Fruit fly (Drosophila melanogaster) whole organism, embryonic: ENCODE data around the gene CG13894.

Experiments
- Ada2b ChIP-seq: fragments of 200-800 bp; sonication (Bioruptor generic); IDR thresholded peaks from 2 replicates; pipeline ENCODE4 v1.3.6; 2022; ENCODE audit warnings: missing biosample characterization, missing genetic modification characterization
- B-H1 ChIP-seq: fragments of 200-800 bp; sonication (Bioruptor generic); IDR thresholded peaks from 3 replicates; pipeline ENCODE4 v1.3.6; 2022; ENCODE audit warnings: missing biosample characterization, missing genetic modification characterization
- Blimp-1 ChIP-seq: fragments of 200-800 bp; sonication (Bioruptor generic); optimal IDR thresholded peaks from 3 replicates; lab custom pipeline; 2018; ENCODE audit warnings: missing biosample characterization, missing genetic modification characterization, mild to moderate bottlenecking, moderate library complexity, missing genetic modification reagents
- BtbVII ChIP-seq: fragments of 200-800 bp; sonication (Bioruptor generic); optimal IDR thresholded peaks from 3 replicates; lab custom pipeline; 2017; ENCODE audit warnings: missing biosample characterization, mild to moderate bottlenecking, missing genetic modification characterization
- C15 ChIP-seq: fragments of 200-800 bp; sonication (Bioruptor generic); IDR thresholded peaks from 3 replicates; pipeline ENCODE4 v1.3.6; 2022; ENCODE audit warnings: missing biosample characterization, missing genetic modification characterization
- CG10274 ChIP-seq: fragments of 200-800 bp; sonication (Bioruptor generic); optimal IDR thresholded peaks from 3 replicates; lab custom pipeline; 2017; ENCODE audit warnings: missing biosample characterization, mild to moderate bottlenecking, missing genetic modification characterization
- CG12071 ChIP-seq: fragments of 200-800 bp; sonication (Bioruptor generic); optimal IDR thresholded peaks from 3 replicates; lab custom pipeline; 2018; ENCODE audit warnings: missing biosample characterization, mild to moderate bottlenecking, missing genetic modification characterization
- CG15479 ChIP-seq: fragments of 200-800 bp; sonication (Bioruptor generic); optimal IDR thresholded peaks from 3 replicates; lab custom pipeline; 2019; ENCODE audit warnings: missing biosample characterization, mild to moderate bottlenecking, missing genetic modification characterization, moderate library complexity
- CG1647 ChIP-seq: fragments of 200-800 bp; sonication (Bioruptor generic); optimal IDR thresholded peaks from 3 replicates; lab custom pipeline; 2016; ENCODE audit warnings: missing biosample characterization, missing genetic modification characterization
- CG17385 ChIP-seq: fragments of 200-800 bp; sonication (Bioruptor generic); optimal IDR thresholded peaks from 3 replicates; lab custom pipeline; 2018; ENCODE audit warnings: missing biosample characterization, mild to moderate bottlenecking, missing genetic modification characterization
- CG1792 ChIP-seq: fragments of 200-800 bp; sonication (Bioruptor generic); optimal IDR thresholded peaks from 2 replicates; lab custom pipeline; 2016; ENCODE audit warnings: missing biosample characterization, missing genetic modification characterization
- CG2202 ChIP-seq: fragments of 200-800 bp; sonication (Bioruptor generic); optimal IDR thresholded peaks from 2 replicates; lab custom pipeline; 2018; ENCODE audit warnings: missing biosample characterization, mild to moderate bottlenecking, missing genetic modification characterization
- CG3847 ChIP-seq: fragments of 200-800 bp; sonication (Bioruptor generic); IDR thresholded peaks from 2 replicates; pipeline ENCODE4 v1.3.6; 2022; ENCODE audit warnings: missing biosample characterization, missing genetic modification characterization
- CG42726 ChIP-seq: fragments of 200-800 bp; sonication (Bioruptor generic); IDR thresholded peaks from 2 replicates; pipeline ENCODE4 v1.3.6; 2022; ENCODE audit warnings: missing biosample characterization, missing genetic modification characterization; ENCODE audit not compliant: partially characterized antibody
- CG4328 ChIP-seq: fragments of 200-800 bp; sonication (Bioruptor generic); optimal IDR thresholded peaks from 3 replicates; lab custom pipeline; 2017; ENCODE audit warnings: missing biosample characterization, missing genetic modification reagents, missing genetic modification characterization
- CG4617 ChIP-seq: fragments of 200-800 bp; sonication (Bioruptor generic); optimal IDR thresholded peaks from 3 replicates; lab custom pipeline; 2016; ENCODE audit warnings: missing biosample characterization, missing genetic modification characterization, borderline replicate concordance
- CG4730 ChIP-seq: fragments of 200-800 bp; sonication (Bioruptor generic); IDR thresholded peaks from 2 replicates; pipeline ENCODE4 v1.3.6; 2022; ENCODE audit warnings: missing biosample characterization, missing genetic modification characterization
- CG6175 ChIP-seq: fragments of 200-800 bp; sonication (Bioruptor generic); IDR thresholded peaks from 3 replicates; pipeline ENCODE4 v1.3.6; 2022; ENCODE audit warnings: missing biosample characterization, missing genetic modification characterization
- CG6813 ChIP-seq: fragments of 200-800 bp; sonication (Bioruptor generic); optimal IDR thresholded peaks from 2 replicates; lab custom pipeline; 2017; ENCODE audit warnings: missing biosample characterization, missing genetic modification characterization, mild to moderate bottlenecking, moderate library complexity, missing genetic modification reagents
- CG7271 ChIP-seq: fragments of 200-800 bp; sonication (Bioruptor generic); optimal IDR thresholded peaks from 2 replicates; lab custom pipeline; 2018; ENCODE audit warnings: missing biosample characterization, mild to moderate bottlenecking, missing genetic modification characterization, moderate library complexity
- Dad ChIP-seq: fragments of 200-800 bp; sonication (Bioruptor generic); optimal IDR thresholded peaks from 3 replicates; lab custom pipeline; 2016; ENCODE audit warnings: missing biosample characterization, missing genetic modification characterization
- HmgD ChIP-seq: fragments of 200-800 bp; sonication (Bioruptor generic); optimal IDR thresholded peaks from 3 replicates; lab custom pipeline; 2016; ENCODE audit warnings: missing biosample characterization, missing genetic modification characterization
- Lpt ChIP-seq: fragments of >200 bp; optimal IDR thresholded peaks from 2 replicates; lab custom pipeline; 2018; ENCODE audit warnings: missing biosample characterization, missing genetic modification characterization
- MTF-1 ChIP-seq: fragments of 200-800 bp; sonication (Bioruptor generic); optimal IDR thresholded peaks from 2 replicates; lab custom pipeline; 2018; ENCODE audit warnings: missing biosample characterization, mild to moderate bottlenecking, missing genetic modification characterization, borderline replicate concordance
- NFAT ChIP-seq: fragments of 200-800 bp; sonication (Bioruptor generic); IDR thresholded peaks from 2 replicates; pipeline ENCODE4 v1.3.6; 2022; ENCODE audit warnings: missing biosample characterization, missing genetic modification characterization
- Poxn ChIP-seq: fragments of 200-800 bp; sonication (Bioruptor generic); IDR thresholded peaks from 2 replicates; pipeline ENCODE4 v1.3.6; 2022; ENCODE audit warnings: missing biosample characterization, missing genetic modification characterization
- Ssrp ChIP-seq: fragments of 200-800 bp; sonication (Bioruptor generic); optimal IDR thresholded peaks from 2 replicates; lab custom pipeline; 2018; ENCODE audit warnings: missing biosample characterization, mild to moderate bottlenecking, missing genetic modification characterization, moderate library complexity
- TFAM ChIP-seq: fragments of 200-800 bp; sonication (Bioruptor generic); optimal IDR thresholded peaks from 2 replicates; lab custom pipeline; 2017; ENCODE audit warnings: missing biosample characterization, missing genetic modification characterization, inconsistent platforms
- Usf ChIP-seq: fragments of 200-800 bp; sonication (Bioruptor generic); optimal IDR thresholded peaks from 2 replicates; lab custom pipeline; 2017; ENCODE audit warnings: missing genotype, missing biosample characterization, missing genetic modification characterization
- bbx ChIP-seq: fragments of 200-800 bp; sonication (Bioruptor generic); IDR thresholded peaks from 2 replicates; pipeline ENCODE4 v1.3.6; 2022; ENCODE audit warnings: missing biosample characterization, missing genetic modification characterization; ENCODE audit not compliant: partially characterized antibody
- bcd ChIP-seq: fragments of 200-800 bp; sonication (Bioruptor generic); optimal IDR thresholded peaks from 2 replicates; lab custom pipeline; 2017; ENCODE audit warnings: missing biosample characterization, mild to moderate bottlenecking, missing genetic modification characterization
- bowl ChIP-seq: fragments of 200-800 bp; sonication (Bioruptor generic); IDR thresholded peaks from 2 replicates; pipeline ENCODE4 v1.3.6; 2022; ENCODE audit warnings: missing biosample characterization, missing genetic modification characterization
- br ChIP-seq: fragments of >200 bp; optimal IDR thresholded peaks from 2 replicates; lab custom pipeline; 2017
- cato ChIP-seq: fragments of 200-800 bp; sonication (Bioruptor generic); optimal IDR thresholded peaks from 2 replicates; lab custom pipeline; 2016; ENCODE audit warnings: missing biosample characterization, missing genetic modification characterization, borderline replicate concordance
- crp ChIP-seq, 2 experiments: fragments of 200-800 bp; sonication (Bioruptor generic); optimal IDR thresholded peaks; 2 replicates in 1 of 2; 3 replicates in 1 of 2; lab custom pipeline; 2017; ENCODE audit warnings: missing biosample characterization in 2 of 2, missing genetic modification characterization in 2 of 2, mild to moderate bottlenecking in 1 of 2, moderate library complexity in 1 of 2
- disco-r ChIP-seq: fragments of 200-800 bp; sonication (Bioruptor generic); optimal IDR thresholded peaks from 2 replicates; lab custom pipeline; 2016; ENCODE audit warnings: missing biosample characterization, missing genetic modification characterization
- knrl ChIP-seq: fragments of 200-800 bp; sonication (Bioruptor generic); IDR thresholded peaks from 3 replicates; pipeline ENCODE4 v1.3.6; 2022; ENCODE audit warnings: missing biosample characterization, missing genetic modification characterization; ENCODE audit not compliant: partially characterized antibody
- lov ChIP-seq, 2 experiments: fragments of 200-800 bp in 1 of 2; fragments of >200 bp in 1 of 2; sonication (Bioruptor generic) in 1 of 2; IDR thresholded peaks in 1 of 2; optimal IDR thresholded peaks in 1 of 2; 2 replicates in 1 of 2; 3 replicates in 1 of 2; pipeline versions ENCODE4 v1.3.6 to Lab custom; 2017 to 2022; ENCODE audit warnings: missing biosample characterization in 1 of 2, missing genetic modification characterization in 1 of 2
- oc ChIP-seq: fragments of 200-800 bp; sonication (Bioruptor generic); optimal IDR thresholded peaks from 2 replicates; lab custom pipeline; 2018; ENCODE audit warnings: missing biosample characterization, mild to moderate bottlenecking, missing genetic modification characterization, moderate library complexity
- odd ChIP-seq: fragments of 200-800 bp; sonication (Bioruptor generic); optimal IDR thresholded peaks from 2 replicates; lab custom pipeline; 2017; ENCODE audit warnings: missing biosample characterization, mild to moderate bottlenecking, missing genetic modification characterization
- otp ChIP-seq: fragments of 200-800 bp; sonication (Bioruptor generic); IDR thresholded peaks from 3 replicates; pipeline ENCODE4, ENCODE4 v1.3.6; 2022; ENCODE audit warnings: missing biosample characterization, missing genetic modification characterization
- phol ChIP-seq: fragments of 200-800 bp; sonication (Bioruptor generic); optimal IDR thresholded peaks from 3 replicates; lab custom pipeline; 2018; ENCODE audit warnings: missing biosample characterization, mild to moderate bottlenecking, missing genetic modification characterization, moderate library complexity
- scrt ChIP-seq: fragments of 200-800 bp; sonication (Bioruptor generic); optimal IDR thresholded peaks from 2 replicates; lab custom pipeline; 2018; ENCODE audit warnings: missing biosample characterization, mild to moderate bottlenecking, missing genetic modification characterization, moderate library complexity
- sens ChIP-seq: fragments of 200-800 bp; sonication (Bioruptor generic); peaks from one replicate; lab custom pipeline; 2016; ENCODE audit warnings: missing biosample characterization, missing genetic modification characterization
- shn ChIP-seq: fragments of 200-800 bp; sonication (Bioruptor generic); optimal IDR thresholded peaks from 3 replicates; lab custom pipeline; 2016; ENCODE audit warnings: missing biosample characterization, missing genetic modification characterization
- wek ChIP-seq: fragments of 200-800 bp; sonication (Bioruptor generic); optimal IDR thresholded peaks from 3 replicates; lab custom pipeline; 2018; ENCODE audit warnings: missing biosample characterization, mild to moderate bottlenecking, missing genetic modification characterization, moderate library complexity
- zf30C ChIP-seq: fragments of 200-800 bp; sonication (Bioruptor generic); optimal IDR thresholded peaks from 3 replicates; lab custom pipeline; 2018; ENCODE audit warnings: missing biosample characterization, mild to moderate bottlenecking, missing genetic modification characterization
- zfh2 ChIP-seq: fragments of 200-800 bp; sonication (Bioruptor generic); optimal IDR thresholded peaks from 2 replicates; lab custom pipeline; 2016; ENCODE audit warnings: missing biosample characterization, missing genetic modification characterization

CG13894 gene

dm6 chr3L:648155-649024 is 50.6 kb downstream of the CG13894 start, which contains the start of gene Gale (continued):
- peak; percentile 45; the same call in 1 of the 2 replicates for TF ChIP-seq CG42726 (GFP tag; lab: Robert Waterston, UW)
- no peak for TF ChIP-seq shn
- TF ChIP-seq lov (optimal IDR thresholded peaks at IDR 0.05; lab: Kevin White, UChicago): no peak
- no peak for TF ChIP-seq lov (GFP tag; IDR thresholded peaks at IDR 0.05; lab: Robert Waterston, UW)
- no peak for TF ChIP-seq Poxn
- no peak for TF ChIP-seq CG12071 (GFP tag; lab: Kevin White, UChicago)
- no peak for TF ChIP-seq Ssrp
- no peak for TF ChIP-seq BtbVII
- TF ChIP-seq zfh2: no peak
- TF ChIP-seq phol: peak; percentile 6
- TF ChIP-seq CG10274: no peak
- TF ChIP-seq CG1792 (GFP tag; lab: Kevin White, UChicago): no peak
- TF ChIP-seq otp (GFP tag; lab: Robert Waterston, UW): no peak
- TF ChIP-seq bcd: no peak
- no peak for TF ChIP-seq odd (GFP tag; lab: Kevin White, UChicago)
- TF ChIP-seq CG4328: no peak
- TF ChIP-seq Dad (GFP tag; lab: Kevin White, UChicago): peak; percentile 30
- TF ChIP-seq bowl: no peak; the same call in 1 of the 2 replicates
- TF ChIP-seq oc (tag; lab: Kevin White, UChicago): no peak
- no peak for TF ChIP-seq CG4730 (GFP tag; lab: Robert Waterston, UW)
- TF ChIP-seq CG6175 (GFP tag; lab: Robert Waterston, UW): no peak
- TF ChIP-seq sens (GFP tag; lab: Kevin White, UChicago): peak; percentile 65
- no peak for TF ChIP-seq Usf (GFP tag; lab: Kevin White, UChicago)
- peak; percentile 8 for TF ChIP-seq CG1647 (GFP tag; lab: Kevin White, UChicago)
- peak; percentile 71 for TF ChIP-seq knrl (GFP tag; lab: Robert Waterston, UW)
- no peak for TF ChIP-seq wek (GFP tag; lab: Kevin White, UChicago)
- TF ChIP-seq CG17385: peak; percentile 28
- no peak for TF ChIP-seq disco-r (GFP tag; lab: Kevin White, UChicago)
- no peak for TF ChIP-seq NFAT (GFP tag; lab: Robert Waterston, UW)
- TF ChIP-seq HmgD (GFP tag; lab: Kevin White, UChicago): no peak
- TF ChIP-seq crp (GFP tag; optimal IDR thresholded peaks at IDR 0.05; lab: Kevin White, UChicago): no peak
- no peak for TF ChIP-seq MTF-1 (GFP tag; lab: Kevin White, UChicago)
- TF ChIP-seq Blimp-1: no peak
- no peak for TF ChIP-seq Lpt
- TF ChIP-seq CG3847 (GFP tag; lab: Robert Waterston, UW): peak; percentile 92
- no peak for TF ChIP-seq cato (GFP tag; lab: Kevin White, UChicago)
- no peak for TF ChIP-seq zf30C (GFP tag; lab: Kevin White, UChicago)
- TF ChIP-seq CG2202: no peak
- TF ChIP-seq CG7271: no peak
- TF ChIP-seq CG6813 (GFP tag; lab: Kevin White, UChicago): no peak
- TF ChIP-seq br (lab: Kevin White, UChicago): no peak
- TF ChIP-seq Ada2b (GFP tag; lab: Robert Waterston, UW): peak; percentile 4; the same call in 1 of the 2 replicates
- no peak for TF ChIP-seq scrt (GFP tag; lab: Kevin White, UChicago)
- TF ChIP-seq TFAM (GFP tag; lab: Kevin White, UChicago): no peak
- TF ChIP-seq B-H1: no peak; the same call in 1 of the 3 replicates
- TF ChIP-seq CG15479 (GFP tag; lab: Kevin White, UChicago): no peak
- no peak for TF ChIP-seq C15 (GFP tag; lab: Robert Waterston, UW)
- TF ChIP-seq CG4617 (GFP tag; lab: Kevin White, UChicago): no peak
- peak; percentile 74 for TF ChIP-seq bbx
